Fruit fly (Drosophila melanogaster) whole organism, embryonic: ENCODE data around the gene PpV.

ENCODE experiments used
- CG11085 ChIP-seq: fragments of 200-800 bp; sonication (Bioruptor generic); IDR thresholded peaks from 2 replicates; pipeline ENCODE4 v1.3.6; 2022; ENCODE audit warnings: missing biosample characterization, missing genetic modification characterization
- CG11560 ChIP-seq: fragments of 200-800 bp; sonication (Bioruptor generic); IDR thresholded peaks from 3 replicates; pipeline ENCODE4 v1.3.6; 2022; ENCODE audit warnings: missing biosample characterization, missing genetic modification characterization
- CG12155 ChIP-seq: fragments of 200-800 bp; sonication (Bioruptor generic); optimal IDR thresholded peaks from 3 replicates; lab custom pipeline; 2016; ENCODE audit warnings: missing biosample characterization, missing genetic modification characterization
- CG12219 ChIP-seq: fragments of 200-800 bp; sonication (Bioruptor generic); optimal IDR thresholded peaks from 3 replicates; lab custom pipeline; 2018; ENCODE audit warnings: missing biosample characterization, mild to moderate bottlenecking, missing genetic modification characterization
- CG12659 ChIP-seq: fragments of 200-800 bp; sonication (Bioruptor generic); optimal IDR thresholded peaks from 3 replicates; lab custom pipeline; 2017; ENCODE audit warnings: mild to moderate bottlenecking, missing biosample characterization, missing genetic modification reagents, missing genetic modification characterization
- CG13624 ChIP-seq: fragments of 200-800 bp; sonication (Bioruptor generic); optimal IDR thresholded peaks from 2 replicates; lab custom pipeline; 2016; ENCODE audit warnings: missing biosample characterization, missing genetic modification characterization
- CG14710 ChIP-seq: fragments of 200-800 bp; sonication (Bioruptor generic); optimal IDR thresholded peaks from 3 replicates; lab custom pipeline; 2019; ENCODE audit warnings: missing biosample characterization, mild to moderate bottlenecking, missing genetic modification characterization, moderate library complexity
- CG16815 ChIP-seq: fragments of 200-800 bp; sonication (Bioruptor generic); optimal IDR thresholded peaks from 3 replicates; lab custom pipeline; 2017; ENCODE audit warnings: missing biosample characterization, mild to moderate bottlenecking, missing genetic modification characterization
- CG17359 ChIP-seq: fragments of 200-800 bp; sonication (Bioruptor generic); optimal IDR thresholded peaks from 3 replicates; lab custom pipeline; 2018; ENCODE audit warnings: missing biosample characterization, mild to moderate bottlenecking, missing genetic modification characterization, moderate library complexity
- CG17829 ChIP-seq: fragments of 200-800 bp; optimal IDR thresholded peaks from 2 replicates; lab custom pipeline; 2019; ENCODE audit warnings: missing biosample characterization, mild to moderate bottlenecking, missing genetic modification characterization, moderate library complexity
- CG18011 ChIP-seq: fragments of 200-800 bp; sonication (Bioruptor generic); optimal IDR thresholded peaks from 2 replicates; lab custom pipeline; 2017; ENCODE audit warnings: missing biosample characterization, missing genetic modification characterization, mild to moderate bottlenecking, moderate library complexity, missing genotype
- CG3065 ChIP-seq: fragments of 200-800 bp; sonication (Bioruptor generic); optimal IDR thresholded peaks from 2 replicates; lab custom pipeline; 2016; ENCODE audit warnings: missing biosample characterization, missing genetic modification characterization
- CG31441 ChIP-seq: fragments of 200-800 bp; sonication (Bioruptor generic); IDR thresholded peaks from 2 replicates; pipeline ENCODE4 v1.3.6; 2022; ENCODE audit warnings: missing biosample characterization, missing genetic modification characterization
- CG3847 ChIP-seq: fragments of 200-800 bp; sonication (Bioruptor generic); IDR thresholded peaks from 2 replicates; pipeline ENCODE4 v1.3.6; 2022; ENCODE audit warnings: missing biosample characterization, missing genetic modification characterization
- CG4617 ChIP-seq: fragments of 200-800 bp; sonication (Bioruptor generic); optimal IDR thresholded peaks from 3 replicates; lab custom pipeline; 2016; ENCODE audit warnings: missing biosample characterization, missing genetic modification characterization, borderline replicate concordance
- CG6854 ChIP-seq: fragments of 200-800 bp; sonication (Bioruptor generic); optimal IDR thresholded peaks from 3 replicates; lab custom pipeline; 2017; ENCODE audit warnings: missing biosample characterization, mild to moderate bottlenecking, missing genetic modification characterization
- CG7839 ChIP-seq: fragments of 200-800 bp; sonication (Bioruptor generic); optimal IDR thresholded peaks from 3 replicates; lab custom pipeline; 2018; ENCODE audit warnings: missing biosample characterization, mild to moderate bottlenecking, missing genetic modification characterization, moderate library complexity
- CG8765 ChIP-seq: fragments of 200-800 bp; sonication (Bioruptor generic); IDR thresholded peaks from 2 replicates; pipeline ENCODE4 v1.3.6; 2022; ENCODE audit warnings: missing biosample characterization, missing genetic modification characterization
- CG9609 ChIP-seq: fragments of 200-800 bp; sonication (Bioruptor generic); optimal IDR thresholded peaks from 3 replicates; lab custom pipeline; 2016; ENCODE audit warnings: missing biosample characterization, missing genetic modification characterization
- CG9797 ChIP-seq: fragments of 200-800 bp; sonication (Bioruptor generic); optimal IDR thresholded peaks from 3 replicates; lab custom pipeline; 2018; ENCODE audit warnings: missing biosample characterization, mild to moderate bottlenecking, missing genetic modification characterization
- CG9876 ChIP-seq: fragments of 200-800 bp; sonication (Bioruptor generic); optimal IDR thresholded peaks from 2 replicates; lab custom pipeline; 2016; ENCODE audit warnings: missing biosample characterization, missing genetic modification characterization
- Dp ChIP-seq: fragments of 200-800 bp; sonication (Bioruptor generic); optimal IDR thresholded peaks from 2 replicates; lab custom pipeline; 2018; ENCODE audit warnings: missing biosample characterization, mild to moderate bottlenecking, missing genetic modification characterization, moderate library complexity
- Fer1 ChIP-seq: fragments of 200-800 bp; sonication (Bioruptor generic); optimal IDR thresholded peaks from 2 replicates; lab custom pipeline; 2017; ENCODE audit warnings: missing biosample characterization, mild to moderate bottlenecking, missing genetic modification characterization
- Gug ChIP-seq: fragments of 200-800 bp; sonication (Bioruptor generic); IDR thresholded peaks from 4 replicates; pipeline ENCODE4 v1.3.6; 2022; ENCODE audit warnings: missing biosample characterization, missing genetic modification characterization
- HLHmδ ChIP-seq: fragments of 200-800 bp; sonication (Bioruptor generic); optimal IDR thresholded peaks from 2 replicates; lab custom pipeline; 2018; ENCODE audit warnings: missing biosample characterization, mild to moderate bottlenecking, missing genetic modification characterization, moderate library complexity
- Hmr ChIP-seq: fragments of 200-800 bp; sonication (Bioruptor generic); optimal IDR thresholded peaks from 3 replicates; lab custom pipeline; 2017; ENCODE audit warnings: mild to moderate bottlenecking, missing biosample characterization, missing genetic modification reagents, missing genetic modification characterization
- Lhr ChIP-seq: fragments of 200-800 bp; sonication (Bioruptor generic); optimal IDR thresholded peaks from 3 replicates; lab custom pipeline; 2017; ENCODE audit warnings: mild to moderate bottlenecking, missing biosample characterization, missing genetic modification reagents, missing genetic modification characterization
- MBD-R2 ChIP-seq: fragments of 200-800 bp; sonication (Bioruptor generic); IDR thresholded peaks from 2 replicates; pipeline ENCODE4 v1.3.6; 2022; ENCODE audit warnings: missing biosample characterization, missing genetic modification characterization
- Meics ChIP-seq: fragments of 200-800 bp; sonication (Bioruptor generic); optimal IDR thresholded peaks from 2 replicates; lab custom pipeline; 2017; ENCODE audit warnings: missing biosample characterization, mild to moderate bottlenecking, missing genetic modification characterization
- NC2β ChIP-seq: fragments of 200-800 bp; sonication (Bioruptor generic); optimal IDR thresholded peaks from 2 replicates; lab custom pipeline; 2016; ENCODE audit warnings: missing biosample characterization, missing genetic modification characterization
- NfI ChIP-seq: fragments of 200-800 bp; sonication (Bioruptor generic); optimal IDR thresholded peaks from 3 replicates; lab custom pipeline; 2018; ENCODE audit warnings: missing biosample characterization, mild to moderate bottlenecking, missing genetic modification characterization, moderate library complexity
- Pdp1 ChIP-seq, 2 experiments: fragments of 200-800 bp; sonication (Bioruptor generic); optimal IDR thresholded peaks; 3 replicates each; lab custom pipeline; 2016; ENCODE audit warnings: missing biosample characterization in 2 of 2, missing genetic modification characterization in 2 of 2, mild to moderate bottlenecking in 1 of 2, moderate library complexity in 1 of 2
- YL-1 ChIP-seq: fragments of 200-800 bp; sonication (Bioruptor generic); optimal IDR thresholded peaks from 3 replicates; lab custom pipeline; 2017; ENCODE audit warnings: missing biosample characterization, mild to moderate bottlenecking, missing genetic modification characterization
- ase ChIP-seq: fragments of 200-800 bp; sonication (Bioruptor generic); IDR thresholded peaks from 3 replicates; pipeline ENCODE4 v1.3.6; 2022; ENCODE audit warnings: missing biosample characterization, missing genetic modification characterization
- bcd ChIP-seq: fragments of 200-800 bp; sonication (Bioruptor generic); optimal IDR thresholded peaks from 2 replicates; lab custom pipeline; 2017; ENCODE audit warnings: missing biosample characterization, mild to moderate bottlenecking, missing genetic modification characterization
- chinmo ChIP-seq: fragments of 200-800 bp; sonication (Bioruptor generic); IDR thresholded peaks from 4 replicates; pipeline ENCODE4 v1.3.6; 2022; ENCODE audit warnings: missing biosample characterization, missing genetic modification characterization; ENCODE audit not compliant: partially characterized antibody
- dan ChIP-seq: fragments of 200-800 bp; sonication (Bioruptor generic); IDR thresholded peaks from 2 replicates; pipeline ENCODE4 v1.3.6; 2022; ENCODE audit warnings: missing biosample characterization, missing genetic modification characterization
- gcm2 ChIP-seq: fragments of 200-800 bp; sonication (Bioruptor generic); optimal IDR thresholded peaks from 2 replicates; lab custom pipeline; 2016; ENCODE audit warnings: missing biosample characterization, missing genetic modification characterization
- ind ChIP-seq: fragments of 200-800 bp; sonication (Bioruptor generic); optimal IDR thresholded peaks from 3 replicates; lab custom pipeline; 2016; ENCODE audit warnings: missing biosample characterization, missing genetic modification characterization
- ken ChIP-seq: fragments of 200-800 bp; sonication (Bioruptor generic); IDR thresholded peaks from 3 replicates; pipeline ENCODE4 v1.3.6; 2022; ENCODE audit warnings: missing biosample characterization, missing genetic modification characterization
- kni ChIP-seq: fragments of 200-800 bp; sonication (Bioruptor generic); optimal IDR thresholded peaks from 3 replicates; lab custom pipeline; 2017; ENCODE audit warnings: mild to moderate bottlenecking, missing biosample characterization, missing genetic modification reagents, missing genetic modification characterization
- luna ChIP-seq: fragments of 200-800 bp; sonication (Bioruptor generic); optimal IDR thresholded peaks from 2 replicates; lab custom pipeline; 2016; ENCODE audit warnings: missing biosample characterization, missing genetic modification characterization
- pan ChIP-seq, 4 experiments: fragments of >200 bp in 3 of 4; fragments of 200-800 bp in 1 of 4; sonication (Bioruptor generic) in 1 of 4; optimal IDR thresholded peaks in 3 of 4; IDR thresholded peaks in 1 of 4; 2 replicates each; pipeline versions ENCODE4 v1.3.6 to Lab custom; 2017 to 2022; ENCODE audit warnings: missing biosample characterization in 2 of 4, missing genetic modification characterization in 2 of 4, mixed read lengths in 1 of 4
- phol ChIP-seq: fragments of 200-800 bp; sonication (Bioruptor generic); optimal IDR thresholded peaks from 3 replicates; lab custom pipeline; 2018; ENCODE audit warnings: missing biosample characterization, mild to moderate bottlenecking, missing genetic modification characterization, moderate library complexity
- pzg ChIP-seq: fragments of 200-800 bp; sonication (Bioruptor generic); optimal IDR thresholded peaks from 3 replicates; lab custom pipeline; 2018; ENCODE audit warnings: missing biosample characterization, mild to moderate bottlenecking, missing genetic modification characterization, moderate library complexity
- sens ChIP-seq: fragments of 200-800 bp; sonication (Bioruptor generic); peaks from one replicate; lab custom pipeline; 2016; ENCODE audit warnings: missing biosample characterization, missing genetic modification characterization
- sima ChIP-seq: fragments of 200-800 bp; sonication (Bioruptor generic); optimal IDR thresholded peaks from 2 replicates; lab custom pipeline; 2016; ENCODE audit warnings: missing biosample characterization, missing genetic modification characterization
- sqz ChIP-seq: fragments of 200-800 bp; sonication (Bioruptor generic); optimal IDR thresholded peaks from 3 replicates; lab custom pipeline; 2018; ENCODE audit warnings: missing biosample characterization, mild to moderate bottlenecking, missing genetic modification characterization
- stwl ChIP-seq: fragments of 200-800 bp; sonication (Bioruptor generic); optimal IDR thresholded peaks from 3 replicates; lab custom pipeline; 2018; ENCODE audit warnings: missing biosample characterization, mild to moderate bottlenecking, missing genetic modification characterization, moderate library complexity
- trem ChIP-seq: fragments of 200-800 bp; optimal IDR thresholded peaks from 3 replicates; lab custom pipeline; 2019; ENCODE audit warnings: missing biosample characterization, mild to moderate bottlenecking, missing genetic modification characterization, moderate library complexity

PpV gene

dm6 chrX:6350213-6350679 lies 22.5 kb downstream of the PpV start, which contains the start of the genes ND-B16.6 and kdn:
ND-B16.6 (minus strand) TSS chrX:6350401.
kdn (plus strand) TSS chrX:6350629.
- peak; percentile 7 for TF ChIP-seq CG4617
- peak; percentile 1 for TF ChIP-seq phol
- TF ChIP-seq ind = no peak
- TF ChIP-seq CG3847 (GFP tag; lab: Robert Waterston, UW) = peak; percentile 6; the same call in 1 of the 2 replicates
- TF ChIP-seq CG14710 = peak; percentile 20
- TF ChIP-seq bcd = no peak
- TF ChIP-seq MBD-R2 = peak; percentile 44; the same call in 1 of the 2 replicates
- TF ChIP-seq sima = no peak
- TF ChIP-seq CG11085 = no peak
- TF ChIP-seq CG18011 (GFP tag; lab: Kevin White, UChicago) = peak; percentile 87
- no peak for TF ChIP-seq CG12219
- TF ChIP-seq pzg = peak; percentile 53
- TF ChIP-seq CG31441 (GFP tag; lab: Robert Waterston, UW) = peak; percentile 34; the same call in 1 of the 2 replicates
- no peak for TF ChIP-seq Fer1 (GFP tag; lab: Kevin White, UChicago)
- TF ChIP-seq CG12155 (GFP tag; lab: Kevin White, UChicago) = no peak
- TF ChIP-seq luna (GFP tag; lab: Kevin White, UChicago) = no peak
- TF ChIP-seq CG9609 (GFP tag; lab: Kevin White, UChicago) = no peak
- TF ChIP-seq ken (GFP tag; lab: Robert Waterston, UW) = no peak
- no peak for TF ChIP-seq CG6854 (GFP tag; lab: Kevin White, UChicago)
- no peak for TF ChIP-seq CG17359 (tag; lab: Kevin White, UChicago)
- no peak for TF ChIP-seq Hmr (GFP tag; lab: Kevin White, UChicago)
- no peak for TF ChIP-seq Lhr
- TF ChIP-seq CG11560 = no peak
- peak; percentile 50 for TF ChIP-seq CG9797
- TF ChIP-seq HLHmδ (GFP tag; lab: Kevin White, UChicago) = no peak
- peak; percentile 28 for TF ChIP-seq sqz (GFP tag; lab: Kevin White, UChicago)
- no peak for TF ChIP-seq CG7839
- TF ChIP-seq CG9876 (GFP tag; lab: Kevin White, UChicago) = no peak
- no peak for TF ChIP-seq kni (GFP tag; lab: Kevin White, UChicago)
- TF ChIP-seq YL-1 (GFP tag; lab: Kevin White, UChicago) = peak; percentile 66
- no peak for TF ChIP-seq CG16815
- no peak for TF ChIP-seq trem (tag; lab: Kevin White, UChicago)
- peak; percentile 7 for TF ChIP-seq stwl (tag; lab: Kevin White, UChicago)
- TF ChIP-seq sens (GFP tag; lab: Kevin White, UChicago) = peak; percentile 62
- no peak for TF ChIP-seq CG8765
- TF ChIP-seq chinmo (GFP tag; lab: Robert Waterston, UW) = no peak
- TF ChIP-seq pan (optimal IDR thresholded peaks at IDR 0.05; lab: Kevin White, UChicago) = no peak
- no peak for TF ChIP-seq pan (GFP tag; optimal IDR thresholded peaks at IDR 0.05 in 1 of 2, IDR thresholded peaks at IDR 0.05 in 1 of 2)
- no peak for TF ChIP-seq CG17829 (tag; lab: Kevin White, UChicago)
- peak; percentile 20 for TF ChIP-seq Dp
- no peak for TF ChIP-seq gcm2 (GFP tag; lab: Kevin White, UChicago)
- TF ChIP-seq CG3065 = no peak
- no peak for TF ChIP-seq dan
- no peak for TF ChIP-seq Gug (GFP tag; lab: Robert Waterston, UW)
- peak; percentile 22 for TF ChIP-seq CG12659 (GFP tag; lab: Kevin White, UChicago)
- no peak for TF ChIP-seq ase
- no peak for TF ChIP-seq NC2β (GFP tag; lab: Kevin White, UChicago)
- no peak for TF ChIP-seq CG13624 (GFP tag; lab: Kevin White, UChicago)
- no peak for TF ChIP-seq Meics (GFP tag; lab: Kevin White, UChicago)
- TF ChIP-seq NfI = no peak
- peak in 1 of 2 experiments; percentile 96 for TF ChIP-seq Pdp1 (GFP tag; optimal IDR thresholded peaks at IDR 0.05; lab: Kevin White, UChicago)
